Worm (Caenorhabditis elegans) whole organism, L2 larva: Measurements from ENCODE around the gene dhhc-6.

Experiments used
- C34F6.9 ChIP-seq: fragments of 150-350 bp; optimal IDR thresholded peaks from 2 replicates; lab custom pipeline; 2014; ENCODE audit warnings: missing biosample characterization, missing genetic modification characterization
- R02D3.7 ChIP-seq: fragments of 150-350 bp; optimal IDR thresholded peaks from 2 replicates; lab custom pipeline; 2014; ENCODE audit warnings: missing biosample characterization, missing genetic modification characterization
- ZK546.5 ChIP-seq: sonication (generic microtip); optimal IDR thresholded peaks from 2 replicates; lab custom pipeline; 2017; ENCODE audit warnings: missing biosample characterization, missing genetic modification characterization
- aly-2 ChIP-seq: fragments of 150-350 bp; optimal IDR thresholded peaks from 2 replicates; lab custom pipeline; 2014; ENCODE audit warnings: missing biosample characterization, missing genetic modification characterization
- crh-2 ChIP-seq: sonication (generic microtip); optimal IDR thresholded peaks from 2 replicates; lab custom pipeline; 2017; ENCODE audit warnings: missing biosample characterization, missing genetic modification characterization
- elt-1 ChIP-seq: fragments of 150-350 bp; optimal IDR thresholded peaks from 2 replicates; lab custom pipeline; 2014; ENCODE audit warnings: missing biosample characterization, missing genetic modification characterization
- fos-1 ChIP-seq: fragments of 150-350 bp; optimal IDR thresholded peaks from 2 replicates; lab custom pipeline; 2014; ENCODE audit warnings: missing biosample characterization, missing genetic modification characterization
- gmeb-1 ChIP-seq: fragments of 150-350 bp; optimal IDR thresholded peaks from 2 replicates; lab custom pipeline; 2014; ENCODE audit warnings: missing biosample characterization, missing genetic modification characterization
- lin-11 ChIP-seq: fragments of 150-350 bp; sonication (generic microtip); optimal IDR thresholded peaks from 2 replicates; lab custom pipeline; 2014; ENCODE audit warnings: missing biosample characterization, missing genetic modification characterization, inconsistent platforms, mixed read lengths
- lin-39 ChIP-seq: fragments of 150-350 bp; optimal IDR thresholded peaks from 2 replicates; lab custom pipeline; 2014; ENCODE audit warnings: missing biosample characterization, missing genetic modification reagents, missing genetic modification characterization
- lsy-2 ChIP-seq, 2 experiments: fragments of 150-350 bp in 1 of 2; sonication (generic microtip) in 1 of 2; optimal IDR thresholded peaks; 2 replicates each; lab custom pipeline; 2014 to 2017; ENCODE audit warnings: missing biosample characterization in 2 of 2, missing genetic modification characterization in 2 of 2
- mdl-1 ChIP-seq, 2 experiments: fragments of 150-350 bp in 1 of 2; sonication (generic microtip) in 1 of 2; optimal IDR thresholded peaks; 2 replicates each; lab custom pipeline; 2017; ENCODE audit warnings: missing biosample characterization in 2 of 2, missing genetic modification characterization in 2 of 2
- nhr-10 ChIP-seq: sonication (generic microtip); optimal IDR thresholded peaks from 2 replicates; lab custom pipeline; 2017; ENCODE audit warnings: missing biosample characterization, missing genetic modification characterization
- nhr-12 ChIP-seq: fragments of 150-350 bp; optimal IDR thresholded peaks from 2 replicates; lab custom pipeline; 2014; ENCODE audit warnings: missing biosample characterization, missing genetic modification characterization
- nhr-129 ChIP-seq: fragments of 150-350 bp; optimal IDR thresholded peaks from 2 replicates; lab custom pipeline; 2014; ENCODE audit warnings: missing biosample characterization, missing genetic modification characterization
- nhr-21 ChIP-seq: fragments of 150-350 bp; optimal IDR thresholded peaks from 2 replicates; lab custom pipeline; 2014; ENCODE audit warnings: missing biosample characterization, missing genetic modification characterization
- nhr-23 ChIP-seq: fragments of 150-350 bp; optimal IDR thresholded peaks from 2 replicates; lab custom pipeline; 2014; ENCODE audit warnings: missing biosample characterization, missing genetic modification reagents, missing genetic modification characterization
- nhr-237 ChIP-seq: fragments of 150-350 bp; optimal IDR thresholded peaks from 2 replicates; lab custom pipeline; 2014; ENCODE audit warnings: missing biosample characterization, missing genetic modification characterization
- nhr-25 ChIP-seq: fragments of 150-350 bp; sonication (generic microtip); optimal IDR thresholded peaks from 3 replicates; lab custom pipeline; 2014; ENCODE audit warnings: missing biosample characterization, missing genetic modification characterization
- sem-4 ChIP-seq: fragments of 150-350 bp; optimal IDR thresholded peaks from 2 replicates; lab custom pipeline; 2014; ENCODE audit warnings: missing biosample characterization, missing genetic modification reagents, missing genetic modification characterization
- skn-1 ChIP-seq: sonication (generic microtip); optimal IDR thresholded peaks from 2 replicates; lab custom pipeline; 2017; ENCODE audit warnings: missing biosample characterization, missing genetic modification characterization
- sma-3 ChIP-seq: sonication (generic microtip); optimal IDR thresholded peaks from 2 replicates; lab custom pipeline; 2016; ENCODE audit warnings: missing genetic modification reagents, missing genetic modification characterization, missing compliant biosample characterization
- unc-39 ChIP-seq: fragments of 150-350 bp; optimal IDR thresholded peaks from 2 replicates; lab custom pipeline; 2014; ENCODE audit warnings: missing biosample characterization, missing genetic modification characterization
- unc-55 ChIP-seq: fragments of 150-350 bp; sonication (generic microtip); optimal IDR thresholded peaks from 3 replicates; lab custom pipeline; 2014; ENCODE audit warnings: missing biosample characterization, missing genetic modification reagents, missing genetic modification characterization
- unc-62 ChIP-seq: fragments of 150-350 bp; optimal IDR thresholded peaks from 2 replicates; lab custom pipeline; 2014; ENCODE audit warnings: missing biosample characterization, missing genetic modification reagents, missing genetic modification characterization
- ztf-1 ChIP-seq: fragments of 200-800 bp; sonication (Bioruptor generic); conservative IDR thresholded peaks from 2 replicates; pipeline ENCODE4 v1.3.6; 2022; ENCODE audit warnings: missing genetic modification characterization, missing compliant biosample characterization
- ztf-11 ChIP-seq: sonication (generic microtip); optimal IDR thresholded peaks from 2 replicates; lab custom pipeline; 2017; ENCODE audit warnings: missing biosample characterization, missing genetic modification characterization
- ztf-4 ChIP-seq: fragments of 150-350 bp; optimal IDR thresholded peaks from 2 replicates; lab custom pipeline; 2014; ENCODE audit warnings: missing biosample characterization, missing genetic modification characterization

Gene dhhc-6

DNA sequence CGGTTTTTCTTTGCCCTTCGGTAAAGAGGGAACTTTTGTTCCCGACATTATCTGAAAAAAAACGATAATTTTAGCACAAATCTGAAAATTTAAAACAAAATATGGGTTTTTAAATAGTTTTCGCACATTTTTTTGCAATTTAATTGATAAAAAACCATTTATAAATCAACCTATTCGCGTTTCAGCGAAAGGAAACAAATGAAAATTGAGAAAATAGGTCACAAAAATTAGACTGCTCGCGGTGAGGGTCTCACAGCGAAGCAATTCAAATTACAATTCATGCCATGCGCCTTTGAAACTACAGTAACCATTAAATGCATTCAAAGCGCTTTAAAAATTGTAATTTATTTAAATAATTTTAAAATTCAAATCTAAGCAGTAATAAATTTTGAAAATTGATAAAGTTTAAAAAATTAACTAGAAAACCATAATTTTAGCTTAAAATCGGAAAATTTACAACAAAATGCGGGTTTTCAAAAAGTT is 29.5 kb downstream of the dhhc-6 start, which contains the start of gene B0001.7:
Gene B0001.7 (minus strand): TSS at position 51 of the 483 bp plus-strand sequence.
- no peak for TF ChIP-seq unc-39 (tag; lab: Kevin White, UChicago)
- TF ChIP-seq C34F6.9 (tag; lab: Kevin White, UChicago), result no peak
- TF ChIP-seq lin-39 (tag; lab: Kevin White, UChicago), result no peak
- TF ChIP-seq nhr-12 (tag; lab: Kevin White, UChicago), result no peak
- TF ChIP-seq lin-11, result no peak
- TF ChIP-seq, all 48 proteins: peak for 0

- TF ChIP-seq ztf-4 (tag; lab: Kevin White, UChicago) (no peak), lsy-2 (tag; optimal IDR thresholded peaks at IDR 0.05; lab: Kevin White, UChicago) (peak in 1 of 2 experiments; percentile 27), C34F6.9 (tag; lab: Kevin White, UChicago) (peak; percentile 64), crh-2 (tag; lab: Kevin White, UChicago) (peak; percentile 34), ztf-11 (tag; lab: Kevin White, UChicago) (no peak), nhr-129 (peak; percentile 67), nhr-10 (no peak)
Observed at ce11 chrIV:12156642-12157233, 32.0 kb downstream of the dhhc-6 start, which contains the start of gene eri-12. Gene eri-12 (plus strand): TSS chrIV:12156838.

- peak; percentile 62 for TF ChIP-seq nhr-129
- TF ChIP-seq mdl-1 (tag; optimal IDR thresholded peaks at IDR 0.05; lab: Kevin White, UChicago), result no peak
Observed at ce11 chrIV:12157915-12158314, 33.2 kb downstream of the dhhc-6 start.

- no peak for TF ChIP-seq nhr-23 (tag; lab: Kevin White, UChicago)
- TF ChIP-seq ztf-11 (tag; lab: Kevin White, UChicago), result no peak
- TF ChIP-seq elt-1 (tag; lab: Kevin White, UChicago), result no peak
- TF ChIP-seq nhr-129, result no peak
- no peak for TF ChIP-seq unc-39 (tag; lab: Kevin White, UChicago)
- no peak for TF ChIP-seq sma-3
- TF ChIP-seq nhr-25 (tag; lab: Kevin White, UChicago), result no peak
- no peak for TF ChIP-seq aly-2 (tag; lab: Kevin White, UChicago)
- TF ChIP-seq nhr-237 (tag; lab: Kevin White, UChicago), result no peak
Observed at ce11 chrIV:12160421-12160820, 35.7 kb downstream of the dhhc-6 start.

DNA sequence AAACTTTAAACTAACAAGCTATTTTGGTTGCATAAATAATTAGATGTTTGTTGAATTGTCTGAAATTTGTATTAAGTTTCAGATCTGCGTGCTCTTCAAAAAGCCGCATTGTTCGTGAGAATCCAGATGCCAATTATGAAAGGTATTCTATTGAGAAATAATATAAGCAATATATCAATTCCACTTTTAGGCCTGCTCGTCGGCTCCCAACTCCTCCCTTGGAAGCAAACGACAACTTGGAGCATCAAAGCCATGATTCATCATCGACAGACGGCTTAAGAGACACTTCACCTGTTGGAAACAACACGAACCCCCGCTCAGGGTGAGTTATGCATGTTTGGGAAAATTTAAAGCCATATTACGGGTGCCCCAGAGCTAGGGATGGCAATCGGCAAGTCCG is 38.0 kb downstream of the dhhc-6 start:
- TF ChIP-seq unc-62 (GFP tag; lab: Kevin White, UChicago), result no peak
- TF ChIP-seq unc-55 (GFP tag; lab: Kevin White, UChicago), result no peak
- TF ChIP-seq ZK546.5 (tag; lab: Kevin White, UChicago), result no peak
- TF ChIP-seq R02D3.7, result no peak
- TF ChIP-seq lin-39 (tag; lab: Kevin White, UChicago), result no peak
- no peak for TF ChIP-seq ztf-1 (GFP tag; lab: Robert Waterston, UW)
- TF ChIP-seq nhr-25 (tag; lab: Kevin White, UChicago), result no peak
- TF ChIP-seq skn-1 (tag; lab: Kevin White, UChicago), result no peak
- no peak for TF ChIP-seq nhr-21 (tag; lab: Kevin White, UChicago)
- no peak for TF ChIP-seq gmeb-1 (tag; lab: Kevin White, UChicago)
- no peak for TF ChIP-seq fos-1 (tag; lab: Kevin White, UChicago)

DNA sequence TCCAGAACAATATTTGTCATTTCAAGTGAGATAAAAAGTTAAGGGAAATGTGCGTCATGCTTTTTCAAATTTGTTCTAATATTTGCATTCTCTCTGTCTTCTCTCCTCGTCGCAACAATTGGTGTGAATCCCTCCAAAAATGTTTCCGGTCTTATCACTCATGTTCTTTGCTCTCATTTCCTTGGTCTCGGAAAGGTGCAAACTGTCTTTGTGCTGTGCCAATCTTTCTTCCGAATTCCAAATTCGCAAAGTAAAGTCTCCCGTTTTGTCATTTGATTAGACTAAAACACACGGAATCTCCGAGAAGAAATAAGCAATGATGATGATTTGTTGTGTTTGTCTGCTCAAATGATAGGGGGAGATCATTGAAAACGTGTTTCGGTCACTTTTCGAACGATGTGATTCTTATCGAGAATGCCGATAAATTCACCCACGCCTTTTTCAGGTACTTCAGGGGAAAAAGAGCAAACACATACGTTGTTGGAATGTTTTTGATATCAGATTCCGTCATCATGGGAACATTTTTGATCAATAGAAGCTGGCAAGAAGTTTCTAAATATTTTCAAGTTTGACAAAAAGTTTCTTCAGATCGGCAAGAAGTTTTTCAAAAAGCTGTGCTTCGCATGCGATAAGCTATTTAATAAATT is 40.8 kb downstream of the dhhc-6 start:
- TF ChIP-seq ZK546.5 (tag; lab: Kevin White, UChicago) (no peak), nhr-129 (peak; percentile 50)

- TF ChIP-seq sem-4 (tag; lab: Kevin White, UChicago), result no peak
Observed at ce11 chrIV:12167944-12168343, 43.2 kb downstream of the dhhc-6 start, which contains the start of gene F20B10.3. Gene F20B10.3 (plus strand): TSS chrIV:12168244.
